Fruit fly (Drosophila melanogaster) whole organism, embryonic: Measurements from ENCODE around the gene geko.
A peak's percentile ranks its signal among the peaks of the same experiment; 100 is the strongest.

ENCODE experiments used
- ATbp ChIP-seq: fragments of 200-800 bp; sonication (Bioruptor generic); optimal IDR thresholded peaks from 2 replicates; lab custom pipeline; 2017; ENCODE audit warnings: missing biosample characterization, mild to moderate bottlenecking, missing genetic modification characterization, missing genetic modification reagents
- Asciz ChIP-seq: fragments of 200-800 bp; sonication (Bioruptor generic); optimal IDR thresholded peaks from 2 replicates; lab custom pipeline; 2017; ENCODE audit warnings: missing biosample characterization, mild to moderate bottlenecking, missing genetic modification characterization, missing genetic modification reagents
- BEAF-32 ChIP-seq: fragments of 200-800 bp; sonication (Bioruptor generic); optimal IDR thresholded peaks from 3 replicates; lab custom pipeline; 2017; ENCODE audit warnings: missing biosample characterization, missing genetic modification characterization, mild to moderate bottlenecking, moderate library complexity, missing genetic modification reagents
- Bgb ChIP-seq: fragments of 200-800 bp; sonication (Bioruptor generic); IDR thresholded peaks from 2 replicates; pipeline ENCODE4 v1.3.6; 2022; ENCODE audit warnings: missing biosample characterization, missing genetic modification characterization; ENCODE audit not compliant: partially characterized antibody
- Bteb2 ChIP-seq: fragments of 200-800 bp; sonication (Bioruptor generic); optimal IDR thresholded peaks from 2 replicates; lab custom pipeline; 2016; ENCODE audit warnings: missing biosample characterization, missing genetic modification characterization
- CG10321 ChIP-seq: fragments of 200-800 bp; sonication (Bioruptor generic); IDR thresholded peaks from 2 replicates; pipeline ENCODE4 v1.3.6; 2022; ENCODE audit warnings: missing biosample characterization, missing genetic modification characterization
- CG10979 ChIP-seq: fragments of 200-800 bp; sonication (Bioruptor generic); optimal IDR thresholded peaks from 2 replicates; lab custom pipeline; 2018; ENCODE audit warnings: missing biosample characterization, mild to moderate bottlenecking, missing genetic modification characterization, moderate library complexity
- CG11504 ChIP-seq: fragments of 200-800 bp; sonication (Bioruptor generic); optimal IDR thresholded peaks from 3 replicates; lab custom pipeline; 2019; ENCODE audit warnings: missing biosample characterization, mild to moderate bottlenecking, missing genetic modification characterization, moderate library complexity
- CG11560 ChIP-seq: fragments of 200-800 bp; sonication (Bioruptor generic); IDR thresholded peaks from 3 replicates; pipeline ENCODE4 v1.3.6; 2022; ENCODE audit warnings: missing biosample characterization, missing genetic modification characterization
- CG11695 ChIP-seq: fragments of 200-800 bp; sonication (Bioruptor generic); IDR thresholded peaks from 3 replicates; pipeline ENCODE4 v1.3.6; 2022; ENCODE audit warnings: missing biosample characterization, missing genetic modification characterization
- CG12104 ChIP-seq: fragments of 200-800 bp; sonication (Bioruptor generic); optimal IDR thresholded peaks from 3 replicates; lab custom pipeline; 2016; ENCODE audit warnings: missing biosample characterization, missing genetic modification characterization
- CG12391 ChIP-seq: fragments of 200-800 bp; sonication (Bioruptor generic); optimal IDR thresholded peaks from 3 replicates; lab custom pipeline; 2018; ENCODE audit warnings: missing biosample characterization, mild to moderate bottlenecking, missing genetic modification characterization, moderate library complexity
- CG12942 ChIP-seq: fragments of 200-800 bp; sonication (Bioruptor generic); optimal IDR thresholded peaks from 3 replicates; lab custom pipeline; 2016; ENCODE audit warnings: missing biosample characterization, missing genetic modification characterization
- CG13123 ChIP-seq: fragments of 200-800 bp; sonication (Bioruptor generic); optimal IDR thresholded peaks from 2 replicates; lab custom pipeline; 2016; ENCODE audit warnings: missing biosample characterization, missing genetic modification characterization
- CG13775 ChIP-seq: fragments of 200-800 bp; sonication (Bioruptor generic); optimal IDR thresholded peaks from 3 replicates; lab custom pipeline; 2017; ENCODE audit warnings: missing biosample characterization, mild to moderate bottlenecking, missing genetic modification characterization
- CG13894 ChIP-seq: fragments of 200-800 bp; sonication (Bioruptor generic); optimal IDR thresholded peaks from 3 replicates; lab custom pipeline; 2018; ENCODE audit warnings: missing biosample characterization, mild to moderate bottlenecking, missing genetic modification characterization, moderate library complexity
- CG16779 ChIP-seq: fragments of 200-800 bp; sonication (Bioruptor generic); IDR thresholded peaks from 2 replicates; pipeline ENCODE4 v1.3.6; 2022; ENCODE audit warnings: missing biosample characterization, missing genetic modification characterization
- CG17359 ChIP-seq: fragments of 200-800 bp; sonication (Bioruptor generic); optimal IDR thresholded peaks from 3 replicates; lab custom pipeline; 2018; ENCODE audit warnings: missing biosample characterization, mild to moderate bottlenecking, missing genetic modification characterization, moderate library complexity
- CG2678 ChIP-seq: fragments of 200-800 bp; sonication (Bioruptor generic); optimal IDR thresholded peaks from 3 replicates; lab custom pipeline; 2019; ENCODE audit warnings: missing biosample characterization, mild to moderate bottlenecking, missing genetic modification characterization, moderate library complexity
- CG31441 ChIP-seq: fragments of 200-800 bp; sonication (Bioruptor generic); IDR thresholded peaks from 2 replicates; pipeline ENCODE4 v1.3.6; 2022; ENCODE audit warnings: missing biosample characterization, missing genetic modification characterization
- CG32532 ChIP-seq: fragments of 200-800 bp; sonication (Bioruptor generic); IDR thresholded peaks from 2 replicates; pipeline ENCODE4 v1.3.6; 2022; ENCODE audit warnings: missing biosample characterization, missing genetic modification characterization
- CG4424 ChIP-seq: fragments of 200-800 bp; sonication (Bioruptor generic); optimal IDR thresholded peaks from 3 replicates; lab custom pipeline; 2016; ENCODE audit warnings: missing biosample characterization, missing genetic modification characterization
- CG4820 ChIP-seq: fragments of 200-800 bp; sonication (Bioruptor generic); optimal IDR thresholded peaks from 3 replicates; lab custom pipeline; 2016; ENCODE audit warnings: missing biosample characterization, missing genetic modification characterization
- CG6689 ChIP-seq: fragments of 200-800 bp; sonication (Bioruptor generic); IDR thresholded peaks from 2 replicates; pipeline ENCODE4 v1.3.6; 2022; ENCODE audit warnings: missing biosample characterization, missing genetic modification characterization
- CG6813 ChIP-seq: fragments of 200-800 bp; sonication (Bioruptor generic); optimal IDR thresholded peaks from 2 replicates; lab custom pipeline; 2017; ENCODE audit warnings: missing biosample characterization, missing genetic modification characterization, mild to moderate bottlenecking, moderate library complexity, missing genetic modification reagents
- CG6854 ChIP-seq: fragments of 200-800 bp; sonication (Bioruptor generic); optimal IDR thresholded peaks from 3 replicates; lab custom pipeline; 2017; ENCODE audit warnings: missing biosample characterization, mild to moderate bottlenecking, missing genetic modification characterization
- CG7556 ChIP-seq: fragments of 200-800 bp; sonication (Bioruptor generic); optimal IDR thresholded peaks from 2 replicates; lab custom pipeline; 2017; ENCODE audit warnings: missing biosample characterization, mild to moderate bottlenecking, missing genetic modification characterization
- CG8281 ChIP-seq: fragments of 200-800 bp; sonication (Bioruptor generic); optimal IDR thresholded peaks from 2 replicates; lab custom pipeline; 2018; ENCODE audit warnings: missing biosample characterization, mild to moderate bottlenecking, missing genetic modification characterization, moderate library complexity
- CHES-1-like ChIP-seq: fragments of 200-800 bp; sonication (Bioruptor generic); optimal IDR thresholded peaks from 2 replicates; lab custom pipeline; 2016; ENCODE audit warnings: missing biosample characterization, missing genetic modification characterization
- E2f2 ChIP-seq: fragments of 200-800 bp; sonication (Bioruptor generic); IDR thresholded peaks from 2 replicates; pipeline ENCODE4 v1.3.6; 2022; ENCODE audit warnings: missing biosample characterization, missing genetic modification characterization
- Hey ChIP-seq: fragments of 200-800 bp; sonication (Bioruptor generic); optimal IDR thresholded peaks from 3 replicates; lab custom pipeline; 2018; ENCODE audit warnings: missing biosample characterization, mild to moderate bottlenecking, missing genetic modification characterization
- Hr51 ChIP-seq, 2 experiments: fragments of 200-800 bp; sonication (Bioruptor generic); optimal IDR thresholded peaks; 2 replicates in 1 of 2; 3 replicates in 1 of 2; lab custom pipeline; 2016 to 2018; ENCODE audit warnings: missing biosample characterization in 2 of 2, missing genetic modification characterization in 2 of 2, mild to moderate bottlenecking in 1 of 2, moderate library complexity in 1 of 2
- Kr ChIP-seq: fragments of 200-800 bp; sonication (Bioruptor generic); optimal IDR thresholded peaks from 2 replicates; lab custom pipeline; 2017; ENCODE audit warnings: missing biosample characterization, mild to moderate bottlenecking, missing genetic modification characterization
- Mrtf ChIP-seq: fragments of 200-800 bp; sonication (Bioruptor generic); IDR thresholded peaks from 3 replicates; pipeline ENCODE4 v1.3.6; 2022; ENCODE audit warnings: missing biosample characterization, missing genetic modification characterization
- NK7.1 ChIP-seq: fragments of 200-800 bp; sonication (Bioruptor generic); optimal IDR thresholded peaks from 3 replicates; lab custom pipeline; 2016; ENCODE audit warnings: missing biosample characterization, missing genetic modification characterization
- Nf-YB ChIP-seq: fragments of 200-800 bp; sonication (Bioruptor generic); optimal IDR thresholded peaks from 3 replicates; lab custom pipeline; 2019; ENCODE audit warnings: missing biosample characterization, mild to moderate bottlenecking, missing genetic modification characterization, moderate library complexity
- Six4 ChIP-seq: fragments of 200-800 bp; sonication (Bioruptor generic); optimal IDR thresholded peaks from 2 replicates; lab custom pipeline; 2016; ENCODE audit warnings: missing biosample characterization, missing genetic modification characterization
- bcd ChIP-seq: fragments of 200-800 bp; sonication (Bioruptor generic); optimal IDR thresholded peaks from 2 replicates; lab custom pipeline; 2017; ENCODE audit warnings: missing biosample characterization, mild to moderate bottlenecking, missing genetic modification characterization
- dpn ChIP-seq, 2 experiments: fragments of 200-800 bp; sonication (Bioruptor generic); optimal IDR thresholded peaks; 3 replicates each; lab custom pipeline; 2016; ENCODE audit warnings: missing biosample characterization in 2 of 2, missing genetic modification characterization in 2 of 2
- gt ChIP-seq: fragments of 200-800 bp; sonication (Bioruptor generic); IDR thresholded peaks from 2 replicates; pipeline ENCODE4 v1.3.6; 2022; ENCODE audit warnings: missing biosample characterization, missing genetic modification characterization
- nmo ChIP-seq: fragments of 200-800 bp; sonication (Bioruptor generic); optimal IDR thresholded peaks from 2 replicates; lab custom pipeline; 2018; ENCODE audit warnings: missing biosample characterization, mild to moderate bottlenecking, missing genetic modification characterization, moderate library complexity
- peb ChIP-seq: fragments of 200-800 bp; sonication (Bioruptor generic); IDR thresholded peaks from 2 replicates; pipeline ENCODE4 v1.3.6; 2022; ENCODE audit warnings: missing biosample characterization, missing genetic modification characterization
- row ChIP-seq: fragments of 200-800 bp; sonication (Bioruptor generic); IDR thresholded peaks from 3 replicates; pipeline ENCODE4 v1.3.6; 2022; ENCODE audit warnings: missing biosample characterization, missing genetic modification characterization
- sim ChIP-seq: fragments of 200-800 bp; sonication (Bioruptor generic); IDR thresholded peaks from 2 replicates; pipeline ENCODE4 v1.3.6; 2022; ENCODE audit warnings: missing biosample characterization, missing genetic modification characterization
- sisA ChIP-seq: fragments of 200-800 bp; sonication (Bioruptor generic); IDR thresholded peaks from 2 replicates; pipeline ENCODE4 v1.3.6; 2022; ENCODE audit warnings: missing biosample characterization, missing genetic modification characterization
- stc ChIP-seq: fragments of 200-800 bp; sonication (Bioruptor generic); IDR thresholded peaks from 2 replicates; pipeline ENCODE4 v1.3.6; 2022; ENCODE audit warnings: missing biosample characterization, missing genetic modification characterization
- tgo ChIP-seq: fragments of 200-800 bp; sonication (Bioruptor generic); IDR thresholded peaks from 3 replicates; pipeline ENCODE4 v1.3.6; 2022; ENCODE audit warnings: missing biosample characterization, missing genetic modification characterization
- trem ChIP-seq: fragments of 200-800 bp; optimal IDR thresholded peaks from 3 replicates; lab custom pipeline; 2019; ENCODE audit warnings: missing biosample characterization, mild to moderate bottlenecking, missing genetic modification characterization, moderate library complexity
- trh ChIP-seq: fragments of 200-800 bp; sonication (Bioruptor generic); optimal IDR thresholded peaks from 2 replicates; lab custom pipeline; 2016; ENCODE audit warnings: missing biosample characterization, missing genetic modification characterization
- wor ChIP-seq: fragments of 200-800 bp; sonication (Bioruptor generic); IDR thresholded peaks from 2 replicates; pipeline ENCODE4 v1.3.6; 2022; ENCODE audit warnings: missing biosample characterization, missing genetic modification characterization
- zf30C ChIP-seq: fragments of 200-800 bp; sonication (Bioruptor generic); optimal IDR thresholded peaks from 3 replicates; lab custom pipeline; 2018; ENCODE audit warnings: missing biosample characterization, mild to moderate bottlenecking, missing genetic modification characterization

Gene geko

DNA sequence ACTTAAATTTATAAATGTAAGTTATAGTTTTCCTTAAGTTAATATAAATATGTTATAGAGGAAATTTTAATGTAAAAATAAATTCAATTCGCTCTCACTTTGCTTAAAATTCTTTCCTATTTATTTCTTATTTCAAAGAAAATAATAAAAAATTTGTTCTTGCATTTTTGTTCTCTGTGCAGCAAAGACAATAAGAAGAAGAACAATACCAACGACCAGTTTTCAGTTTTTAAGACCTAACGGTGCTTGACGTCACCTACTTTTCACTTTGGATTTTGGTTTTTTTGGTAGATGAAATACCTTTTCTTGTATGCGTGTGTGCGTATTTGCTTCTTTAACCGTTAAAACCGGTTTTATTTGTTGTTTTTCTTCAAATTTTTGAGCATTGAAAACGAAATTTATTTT is 37.0 kb upstream of the geko start (continued):
- TF ChIP-seq Hey (tag; lab: Kevin White, UChicago) (no peak), CG11695 (GFP tag; lab: Robert Waterston, UW) (no peak), E2f2 (GFP tag; lab: Robert Waterston, UW) (no peak), CG12942 (GFP tag; lab: Kevin White, UChicago) (no peak), NK7.1 (GFP tag; lab: Kevin White, UChicago) (no peak), CG31441 (GFP tag; lab: Robert Waterston, UW) (peak; percentile 59), CG13775 (GFP tag; lab: Kevin White, UChicago) (no peak), CG32532 (GFP tag; lab: Robert Waterston, UW) (no peak), row (GFP tag; lab: Robert Waterston, UW) (peak; percentile 47), stc (0 out of 2 replicates have a peak, but pooled peaks have one; percentile 32), Asciz (peak; percentile 24), Mrtf (GFP tag; lab: Robert Waterston, UW) (no peak), trem (tag; lab: Kevin White, UChicago) (peak; percentile 45), sisA (GFP tag; lab: Robert Waterston, UW) (no peak), sim (GFP tag; lab: Robert Waterston, UW) (0 out of 2 replicates have a peak, but pooled peaks have one; percentile 14), tgo (GFP tag; lab: Robert Waterston, UW) (no peak), CG10321 (no peak), CG13123 (GFP tag; lab: Kevin White, UChicago) (no peak), Bgb (no peak), CG10979 (peak; percentile 80), peb (no peak), Kr (GFP tag; lab: Kevin White, UChicago) (no peak), CG4820 (no peak), CG12104 (GFP tag; lab: Kevin White, UChicago) (no peak), CG6854 (GFP tag; lab: Kevin White, UChicago) (no peak), Six4 (GFP tag; lab: Kevin White, UChicago) (no peak), Nf-YB (GFP tag; lab: Kevin White, UChicago) (peak; percentile 10), wor (GFP tag; lab: Robert Waterston, UW) (no peak), CG13894 (tag; lab: Kevin White, UChicago) (no peak), nmo (GFP tag; lab: Kevin White, UChicago) (peak; percentile 66), CG4424 (GFP tag; lab: Kevin White, UChicago) (peak; percentile 25), CG8281 (tag; lab: Kevin White, UChicago) (no peak), zf30C (GFP tag; lab: Kevin White, UChicago) (peak; percentile 74), ATbp (GFP tag; lab: Kevin White, UChicago) (peak; percentile 53), CG6689 (GFP tag; lab: Robert Waterston, UW) (no peak), CG17359 (tag; lab: Kevin White, UChicago) (peak; percentile 4), gt (GFP tag; lab: Robert Waterston, UW) (no peak), CG6813 (no peak), trh (no peak), CG11504 (tag; lab: Kevin White, UChicago) (peak; percentile 52), CG16779 (GFP tag; lab: Robert Waterston, UW) (no peak), CG12391 (tag; lab: Kevin White, UChicago) (peak; percentile 56), bcd (GFP tag; lab: Kevin White, UChicago) (peak; percentile 4), Hr51 (GFP tag; optimal IDR thresholded peaks at IDR 0.05; lab: Kevin White, UChicago) (peak in 1 of 2 experiments; percentile 27), CHES-1-like (GFP tag; lab: Kevin White, UChicago) (no peak), Bteb2 (GFP tag; lab: Kevin White, UChicago) (no peak), dpn (GFP tag; optimal IDR thresholded peaks at IDR 0.05; lab: Kevin White, UChicago) (no peak), CG2678 (tag; lab: Kevin White, UChicago) (peak; percentile 61), BEAF-32 (GFP tag; lab: Kevin White, UChicago) (no peak), CG11560 (no peak), CG7556 (GFP tag; lab: Kevin White, UChicago) (peak; percentile 51)
